Worm (Caenorhabditis elegans): ENCODE measurements around the gene clc-33.

ce11 chrII:803009-803408 is 37.2 kb upstream of the clc-33 start, which contains the start of gene F46F5.13:
- TF ChIP-seq rec-8 (tag; optimal IDR thresholded peaks at IDR 0.05) (no peak), Y95B8A.8 (GFP tag; IDR thresholded peaks at IDR 0.05) (no peak), ztf-25 (GFP tag; IDR thresholded peaks at IDR 0.05) (no peak), sea-2 (GFP tag; IDR thresholded peaks at IDR 0.05) (no peak), F55B11.4 (tag; optimal IDR thresholded peaks at IDR 0.05; ENCODE audit: borderline replicate concordance, insufficient read depth) (no peak), dpl-1 (GFP tag; optimal IDR thresholded peaks at IDR 0.05) (no peak)
